Fruit fly (Drosophila melanogaster): ENCODE data around the gene PGS1.

Gene PGS1

dm6 chr3R:18745961-18746468 is at the start of gene PGS1, which contains the start of gene gwl:
Gene PGS1 (minus strand): TSS chr3R:18746041.
Gene gwl (plus strand): TSS chr3R:18746370.
- TF ChIP-seq ey (GFP tag; optimal IDR thresholded peaks at IDR 0.05), result peak; percentile 57
- TF ChIP-seq sv (GFP tag; optimal IDR thresholded peaks at IDR 0.05), result peak; percentile 78
- peak; percentile 54 for TF ChIP-seq dsf (GFP tag; optimal IDR thresholded peaks at IDR 0.05; ENCODE audit: borderline replicate concordance)
- peak; percentile 76 for TF ChIP-seq psq (GFP tag; optimal IDR thresholded peaks at IDR 0.05)
- TF ChIP-seq Abd-B (GFP tag; optimal IDR thresholded peaks at IDR 0.05), result no peak
- TF ChIP-seq jim (GFP tag; optimal IDR thresholded peaks at IDR 0.05), result no peak
- no peak for TF ChIP-seq Hnf4 (GFP tag; optimal IDR thresholded peaks at IDR 0.05)
- TF ChIP-seq HLH106 (tag; optimal IDR thresholded peaks at IDR 0.05), result peak; percentile 71
- no peak for TF ChIP-seq CrebA (GFP tag; optimal IDR thresholded peaks at IDR 0.05; ENCODE audit: borderline replicate concordance)
- TF ChIP-seq GATAd (GFP tag; optimal IDR thresholded peaks at IDR 0.05), result peak; percentile 22
- peak; percentile 74 for TF ChIP-seq OdsH (GFP tag; optimal IDR thresholded peaks at IDR 0.05)
- no peak for TF ChIP-seq Sp1 (GFP tag; optimal IDR thresholded peaks at IDR 0.05)

- TF ChIP-seq Vsx2 (GFP tag; optimal IDR thresholded peaks at IDR 0.05; ENCODE audit: partially characterized antibody) (no peak), Hnf4 (GFP tag; optimal IDR thresholded peaks at IDR 0.05) (no peak), Hr78 (GFP tag; optimal IDR thresholded peaks at IDR 0.05) (no peak), foxo (GFP tag; optimal IDR thresholded peaks at IDR 0.05) (peak in 1 of 2 experiments; percentile 47), HLH106 (tag; optimal IDR thresholded peaks at IDR 0.05) (peak; percentile 49), sage (GFP tag; optimal IDR thresholded peaks at IDR 0.05) (no peak), Sp1 (GFP tag; optimal IDR thresholded peaks at IDR 0.05) (peak; percentile 66), usp (GFP tag; optimal IDR thresholded peaks at IDR 0.05) (no peak), tai (GFP tag; optimal IDR thresholded peaks at IDR 0.05) (no peak), Dif (GFP tag; optimal IDR thresholded peaks at IDR 0.05; ENCODE audit: partially characterized antibody) (peak; percentile 30), woc (GFP tag; optimal IDR thresholded peaks at IDR 0.05) (peak; percentile 78), psq (GFP tag; optimal IDR thresholded peaks at IDR 0.05) (peak; percentile 71), Abd-B (GFP tag; optimal IDR thresholded peaks at IDR 0.05) (no peak), CrebA (GFP tag; optimal IDR thresholded peaks at IDR 0.05; ENCODE audit: borderline replicate concordance) (no peak), fru (GFP tag; optimal IDR thresholded peaks at IDR 0.05) (peak; percentile 61), dsf (GFP tag; optimal IDR thresholded peaks at IDR 0.05; ENCODE audit: borderline replicate concordance) (no peak), Mio (GFP tag; optimal IDR thresholded peaks at IDR 0.05) (no peak), OdsH (GFP tag; optimal IDR thresholded peaks at IDR 0.05) (peak; percentile 73), CG32264 (GFP tag; optimal IDR thresholded peaks at IDR 0.05) (no peak), Jra (GFP tag; optimal IDR thresholded peaks at IDR 0.05) (peak; percentile 16), Myc (optimal IDR thresholded peaks at IDR 0.05) (no peak), Dfd (GFP tag; optimal IDR thresholded peaks at IDR 0.05) (no peak), Rel (GFP tag; optimal IDR thresholded peaks at IDR 0.05) (no peak), Rel (tag; optimal IDR thresholded peaks at IDR 0.05) (no peak), rgr (GFP tag; optimal IDR thresholded peaks at IDR 0.05) (peak; percentile 56), jim (GFP tag; optimal IDR thresholded peaks at IDR 0.05) (no peak), h (GFP tag; optimal IDR thresholded peaks at IDR 0.05) (peak; percentile 49), Hr83 (GFP tag; optimal IDR thresholded peaks at IDR 0.05; ENCODE audit: poor library complexity, severe bottlenecking) (no peak), pan (optimal IDR thresholded peaks at IDR 0.05) (peak; percentile 65), br (GFP tag; optimal IDR thresholded peaks at IDR 0.05) (peak; percentile 50), N (GFP tag; optimal IDR thresholded peaks at IDR 0.05) (no peak), brk (GFP tag; optimal IDR thresholded peaks at IDR 0.05) (peak; percentile 13), GATAd (GFP tag; optimal IDR thresholded peaks at IDR 0.05) (no peak), sv (GFP tag; optimal IDR thresholded peaks at IDR 0.05) (peak; percentile 36), CG9705 (GFP tag; optimal IDR thresholded peaks at IDR 0.05) (peak; percentile 13), dl (GFP tag; optimal IDR thresholded peaks at IDR 0.05; ENCODE audit: insufficient read depth in 1 of 2, partially characterized antibody in 2 of 2) (no peak), ey (GFP tag; optimal IDR thresholded peaks at IDR 0.05) (peak; percentile 62), lola (GFP tag; optimal IDR thresholded peaks at IDR 0.05) (no peak), dmrt93B (GFP tag; optimal IDR thresholded peaks at IDR 0.05) (peak; percentile 60)
Measured at dm6 chr3R:18795000-18795810, 49.4 kb upstream of the PGS1 start, which contains the start of gene CG7720. Gene CG7720 (minus strand): TSS chr3R:18795169.

Measured in whole organism, wandering third instar larva.